Worm (Caenorhabditis elegans) whole organism, L1 larva: ENCODE measurements around the gene lips-13.

Experiments used
- C16A3.4 ChIP-seq: fragments of 150-350 bp; optimal IDR thresholded peaks from 2 replicates; lab custom pipeline; 2014; ENCODE audit warnings: missing biosample characterization, missing genetic modification characterization
- ceh-90 ChIP-seq: sonication (generic microtip); optimal IDR thresholded peaks from 2 replicates; lab custom pipeline; 2016; ENCODE audit warnings: missing genetic modification characterization, missing compliant biosample characterization
- ces-1 ChIP-seq: fragments of 150-350 bp; optimal IDR thresholded peaks from 2 replicates; lab custom pipeline; 2014; ENCODE audit warnings: missing biosample characterization, missing genetic modification reagents, missing genetic modification characterization
- fos-1 ChIP-seq: fragments of 150-350 bp; optimal IDR thresholded peaks from 2 replicates; lab custom pipeline; 2014; ENCODE audit warnings: missing biosample characterization, missing genetic modification characterization
- jun-1 ChIP-seq: fragments of 150-350 bp; optimal IDR thresholded peaks from 2 replicates; lab custom pipeline; 2014; ENCODE audit warnings: missing biosample characterization, missing genetic modification reagents, missing genetic modification characterization
- lin-39 ChIP-seq: fragments of 150-350 bp; optimal IDR thresholded peaks from 2 replicates; lab custom pipeline; 2014; ENCODE audit warnings: missing biosample characterization, missing genetic modification reagents, missing genetic modification characterization
- lsy-2 ChIP-seq, 2 experiments: fragments of 150-350 bp; optimal IDR thresholded peaks; 2 replicates each; lab custom pipeline; 2014; ENCODE audit warnings: missing biosample characterization in 2 of 2, missing genetic modification characterization in 2 of 2
- mdl-1 ChIP-seq, 2 experiments: fragments of 150-350 bp; optimal IDR thresholded peaks; 2 replicates each; lab custom pipeline; 2014 to 2017; ENCODE audit warnings: missing biosample characterization in 2 of 2, missing genetic modification characterization in 2 of 2, inconsistent platforms in 1 of 2
- mep-1 ChIP-seq: fragments of 150-350 bp; optimal IDR thresholded peaks from 2 replicates; lab custom pipeline; 2014; ENCODE audit warnings: missing biosample characterization, missing genetic modification characterization
- pax-3 ChIP-seq: fragments of 200-800 bp; sonication (Bioruptor generic); optimal IDR thresholded peaks from 2 replicates; lab custom pipeline; 2018; ENCODE audit warnings: mild to moderate bottlenecking, missing genetic modification characterization, moderate library complexity, missing compliant biosample characterization
- pqm-1 ChIP-seq: sonication (generic microtip); optimal IDR thresholded peaks from 3 replicates; lab custom pipeline; 2017; ENCODE audit warnings: missing biosample characterization, missing genetic modification characterization
- snpc-4 ChIP-seq: fragments of 150-350 bp; optimal IDR thresholded peaks from 2 replicates; lab custom pipeline; 2014; ENCODE audit warnings: missing biosample characterization, missing genetic modification characterization
- zag-1 ChIP-seq: fragments of 150-350 bp; optimal IDR thresholded peaks from 2 replicates; lab custom pipeline; 2014; ENCODE audit warnings: missing biosample characterization, missing genetic modification characterization
- ztf-11 ChIP-seq, 2 experiments: sonication (generic microtip); optimal IDR thresholded peaks; 2 replicates each; lab custom pipeline; 2016 to 2017; ENCODE audit warnings: missing genetic modification characterization in 2 of 2, missing biosample characterization in 1 of 2, missing compliant biosample characterization in 1 of 2

ce11 chrII:1141720-1142574, 24.1 kb upstream of the lips-13 start:
- TF ChIP-seq snpc-4 (tag; lab: Kevin White, UChicago) (no peak), lin-39 (no peak), ces-1 (GFP tag; lab: Kevin White, UChicago) (no peak), pax-3 (tag; lab: Kevin White, UChicago) (no peak), ceh-90 (tag; lab: Kevin White, UChicago) (no peak), mep-1 (peak; percentile 46), mdl-1 (tag; optimal IDR thresholded peaks at IDR 0.05; lab: Kevin White, UChicago) (no peak), ztf-11 (tag; optimal IDR thresholded peaks at IDR 0.05; lab: Kevin White, UChicago) (no peak), jun-1 (tag; lab: Kevin White, UChicago) (no peak), fos-1 (no peak), C16A3.4 (tag; lab: Kevin White, UChicago) (no peak), pqm-1 (tag; lab: Kevin White, UChicago) (no peak), lsy-2 (tag; optimal IDR thresholded peaks at IDR 0.05; lab: Kevin White, UChicago) (peak in 1 of 2 experiments; percentile 51), zag-1 (tag; lab: Kevin White, UChicago) (no peak)
